Worm (Caenorhabditis elegans): ENCODE data around the gene F54H12.10.
A peak's percentile ranks its signal among the peaks of the same experiment; 100 is the strongest.

F54H12.10 gene

ce11 chrIII:7977224-7977623, 18.5 kb upstream of the F54H12.10 start (continued):
- TF ChIP-seq ztf-22 (GFP tag; optimal IDR thresholded peaks at IDR 0.05) (no peak), C17E4.6 (GFP tag; IDR thresholded peaks at IDR 0.05) (0 out of 2 replicates have a peak, but pooled peaks have one; percentile 32), nhr-80 (tag; optimal IDR thresholded peaks at IDR 0.05) (no peak), ekl-4 (GFP tag; IDR thresholded peaks at IDR 0.05) (peak; percentile 36; the same call in 1 of the 2 replicates), nhr-120 (GFP tag; IDR thresholded peaks at IDR 0.05) (0 out of 2 replicates have a peak, but pooled peaks have one; percentile 44), let-607 (tag; optimal IDR thresholded peaks at IDR 0.05) (no peak), egl-18 (GFP tag; IDR thresholded peaks at IDR 0.05) (no peak), sea-2 (GFP tag; IDR thresholded peaks at IDR 0.05) (no peak), lin-40 (tag; optimal IDR thresholded peaks at IDR 0.05) (no peak), Y53F4B.3 (GFP tag; IDR thresholded peaks at IDR 0.05) (no peak)

ce11 chrIII:7973968-7974607, 15.3 kb upstream of the F54H12.10 start:
- TF ChIP-seq pha-4 (tag; optimal IDR thresholded peaks at IDR 0.05) (peak; percentile 65), ceh-58 (GFP tag; IDR thresholded peaks at IDR 0.05) (no peak), tlf-1 (GFP tag; optimal IDR thresholded peaks at IDR 0.05) (peak; percentile 10), nhr-80 (tag; optimal IDR thresholded peaks at IDR 0.05) (peak; percentile 26), C06A6.2 (GFP tag; conservative IDR thresholded peaks at IDR 0.05) (no peak), ceh-27 (GFP tag; optimal IDR thresholded peaks at IDR 0.05) (no peak), F22D6.2 (tag; optimal IDR thresholded peaks at IDR 0.05) (no peak), ceh-40 (GFP tag; IDR thresholded peaks at IDR 0.05) (no peak), ztf-22 (GFP tag; optimal IDR thresholded peaks at IDR 0.05) (no peak), cebp-1 (GFP tag; IDR thresholded peaks at IDR 0.05) (no peak), cebp-1 (tag; optimal IDR thresholded peaks at IDR 0.05) (peak; percentile 44), ztf-28 (GFP tag; IDR thresholded peaks at IDR 0.05) (no peak), bed-1 (GFP tag; IDR thresholded peaks at IDR 0.05) (no peak), ztf-26 (tag; optimal IDR thresholded peaks at IDR 0.05) (no peak), D2030.7 (GFP tag; IDR thresholded peaks at IDR 0.05) (no peak), unc-62 (GFP tag; optimal IDR thresholded peaks at IDR 0.05) (peak; percentile 3), Y95B8A.8 (GFP tag; IDR thresholded peaks at IDR 0.05) (no peak), egrh-3 (GFP tag; IDR thresholded peaks at IDR 0.05) (no peak), nhr-179 (tag; optimal IDR thresholded peaks at IDR 0.05) (no peak), F23B12.7 (tag; optimal IDR thresholded peaks at IDR 0.05; ENCODE audit: insufficient read depth) (no peak), hrde-1 (tag; optimal IDR thresholded peaks at IDR 0.05; ENCODE audit: borderline replicate concordance) (no peak), ztf-3 (GFP tag; optimal IDR thresholded peaks at IDR 0.05) (no peak), somi-1 (GFP tag; optimal IDR thresholded peaks at IDR 0.05) (no peak), ZK185.1 (tag; optimal IDR thresholded peaks at IDR 0.05; ENCODE audit: poor library complexity, severe bottlenecking) (no peak), nhr-27 (tag; optimal IDR thresholded peaks at IDR 0.05) (no peak), die-1 (tag; optimal IDR thresholded peaks at IDR 0.05) (no peak), Y53G8AR.9 (GFP tag; conservative IDR thresholded peaks at IDR 0.05) (no peak), madf-8 (GFP tag; conservative IDR thresholded peaks at IDR 0.05) (no peak), ztf-25 (GFP tag; IDR thresholded peaks at IDR 0.05) (no peak), gei-17 (GFP tag; optimal IDR thresholded peaks at IDR 0.05) (no peak), aptf-2 (GFP tag; conservative IDR thresholded peaks at IDR 0.05) (no peak), Y53F4B.3 (GFP tag; IDR thresholded peaks at IDR 0.05) (no peak), B0336.3 (GFP tag; IDR thresholded peaks at IDR 0.05) (peak; percentile 24; the same call in 1 of the 2 replicates), attf-6 (GFP tag; IDR thresholded peaks at IDR 0.05) (no peak), lsl-1 (GFP tag; optimal IDR thresholded peaks at IDR 0.05) (peak; percentile 6), Y79H2A.3 (GFP tag; conservative IDR thresholded peaks at IDR 0.05) (no peak), T26A5.8 (tag; optimal IDR thresholded peaks at IDR 0.05) (no peak), F37B4.10 (GFP tag; IDR thresholded peaks at IDR 0.05) (no peak), him-1 (tag; optimal IDR thresholded peaks at IDR 0.05) (no peak), Y56A3A.18 (GFP tag; IDR thresholded peaks at IDR 0.05) (no peak)
